Fruit fly (Drosophila melanogaster): ENCODE data around the gene Grip163.

Grip163 gene

dm6 chr3L:12013698-12014097 lies 15.8 kb upstream of the Grip163 start (continued):
- TF ChIP-seq dac (GFP tag; optimal IDR thresholded peaks at IDR 0.05): no peak
- TF ChIP-seq Blimp-1 (GFP tag; optimal IDR thresholded peaks at IDR 0.05): no peak
- TF ChIP-seq CG6854 (GFP tag; optimal IDR thresholded peaks at IDR 0.05): no peak
- no peak for TF ChIP-seq CG8119 (GFP tag; IDR thresholded peaks at IDR 0.05)
- TF ChIP-seq dsx (GFP tag; optimal IDR thresholded peaks at IDR 0.05; ENCODE audit: poor library complexity, severe bottlenecking): no peak
- TF ChIP-seq Lpt (GFP tag; optimal IDR thresholded peaks at IDR 0.05): peak; percentile 4
- TF ChIP-seq Hr38 (GFP tag; optimal IDR thresholded peaks at IDR 0.05): no peak
- TF ChIP-seq Hr39 (GFP tag; optimal IDR thresholded peaks at IDR 0.05): peak; percentile 4
- no peak for TF ChIP-seq CG8632 (GFP tag; optimal IDR thresholded peaks at IDR 0.05)
- no peak for TF ChIP-seq CG6808 (GFP tag; optimal IDR thresholded peaks at IDR 0.05)
- TF ChIP-seq salr (GFP tag; optimal IDR thresholded peaks at IDR 0.05): peak in 1 of 2 experiments; percentile 27
- TF ChIP-seq Eip93F (GFP tag; optimal IDR thresholded peaks at IDR 0.05): no peak
- TF ChIP-seq Ets96B (tag; optimal IDR thresholded peaks at IDR 0.05): peak; percentile 61
- TF ChIP-seq topi (GFP tag; optimal IDR thresholded peaks at IDR 0.05): no peak
- no peak for TF ChIP-seq fd85E (GFP tag; optimal IDR thresholded peaks at IDR 0.05)
- TF ChIP-seq Eip75B (GFP tag; optimal IDR thresholded peaks at IDR 0.05): no peak
- TF ChIP-seq CG3032 (tag; optimal IDR thresholded peaks at IDR 0.05): peak; percentile 66
- no peak for TF ChIP-seq Ets21C (GFP tag; optimal IDR thresholded peaks at IDR 0.05)
- peak; percentile 7 for TF ChIP-seq Sox14 (GFP tag; optimal IDR thresholded peaks at IDR 0.05)
- no peak for TF ChIP-seq CG6276 (GFP tag; optimal IDR thresholded peaks at IDR 0.05)
- TF ChIP-seq lz (GFP tag; optimal IDR thresholded peaks at IDR 0.05): peak; percentile 22
- TF ChIP-seq fd59A (GFP tag; optimal IDR thresholded peaks at IDR 0.05): peak; percentile 39
- TF ChIP-seq net (GFP tag; optimal IDR thresholded peaks at IDR 0.05): no peak

- TF ChIP-seq Met (GFP tag; optimal IDR thresholded peaks at IDR 0.05) (no peak), dsx (GFP tag; optimal IDR thresholded peaks at IDR 0.05; ENCODE audit: poor library complexity, severe bottlenecking) (peak; percentile 82)
These were observed 10.0 kb upstream of the Grip163 start for dm6 chr3L:12007945-12008344.

dm6 chr3L:12004136-12004535 lies 6.2 kb upstream of the Grip163 start:
- TF ChIP-seq spab (GFP tag; optimal IDR thresholded peaks at IDR 0.05) (no peak), Sox102F (GFP tag; optimal IDR thresholded peaks at IDR 0.05) (no peak), dsx (GFP tag; optimal IDR thresholded peaks at IDR 0.05; ENCODE audit: poor library complexity, severe bottlenecking) (no peak), Ets21C (GFP tag; optimal IDR thresholded peaks at IDR 0.05) (no peak), pdm3 (GFP tag; optimal IDR thresholded peaks at IDR 0.05) (no peak), acj6 (GFP tag; optimal IDR thresholded peaks at IDR 0.05) (no peak), CG4318 (GFP tag; optimal IDR thresholded peaks at IDR 0.05) (no peak), CG32006 (GFP tag; optimal IDR thresholded peaks at IDR 0.05) (no peak), Blimp-1 (GFP tag; optimal IDR thresholded peaks at IDR 0.05) (no peak), CG11902 (GFP tag; optimal IDR thresholded peaks at IDR 0.05) (no peak), eg (GFP tag; IDR thresholded peaks at IDR 0.05) (no peak), CG8319 (GFP tag; optimal IDR thresholded peaks at IDR 0.05) (no peak), svp (GFP tag) (no peak), Ets96B (tag; optimal IDR thresholded peaks at IDR 0.05) (no peak), CG6276 (GFP tag; optimal IDR thresholded peaks at IDR 0.05) (no peak), Sox15 (GFP tag; optimal IDR thresholded peaks at IDR 0.05) (no peak), CG6163 (GFP tag; IDR thresholded peaks at IDR 0.05) (no peak), CG6808 (GFP tag; optimal IDR thresholded peaks at IDR 0.05) (no peak)

DNA sequence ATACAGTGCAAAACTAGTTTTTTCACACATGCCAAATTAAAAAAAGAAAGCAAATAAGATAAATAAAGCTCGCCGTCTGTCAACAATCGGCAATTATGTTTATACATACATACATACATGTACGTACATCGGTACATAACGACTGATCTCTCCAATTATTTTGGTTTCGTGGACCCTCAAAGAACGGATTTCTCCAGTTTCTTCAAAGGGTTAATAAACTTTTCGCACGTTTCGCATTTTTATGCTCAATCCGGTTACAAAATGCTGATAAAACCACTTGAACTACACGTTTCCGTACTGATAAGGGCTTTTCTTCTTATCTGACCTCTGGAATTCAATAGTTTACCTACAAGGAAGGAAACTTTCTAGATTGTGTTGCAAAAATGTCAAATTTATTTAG lies 5.5 kb upstream of the Grip163 start:
- TF ChIP-seq CG3032 (tag; optimal IDR thresholded peaks at IDR 0.05) (no peak), CG32006 (GFP tag; optimal IDR thresholded peaks at IDR 0.05) (no peak), pdm3 (GFP tag; optimal IDR thresholded peaks at IDR 0.05) (no peak), CG8319 (GFP tag; optimal IDR thresholded peaks at IDR 0.05) (no peak), vri (GFP tag; optimal IDR thresholded peaks at IDR 0.05) (no peak), CG10631 (GFP tag; optimal IDR thresholded peaks at IDR 0.05) (no peak), Lpt (GFP tag; optimal IDR thresholded peaks at IDR 0.05) (no peak), CG1621 (tag; optimal IDR thresholded peaks at IDR 0.05) (no peak)
